Worm (Caenorhabditis elegans) whole organism, L1 larva: ENCODE data around the gene rfc-1.

ENCODE experiments used
- alr-1 ChIP-seq: fragments of 200-800 bp; sonication (Bioruptor generic); optimal IDR thresholded peaks from 2 replicates; lab custom pipeline; 2018; ENCODE audit warnings: borderline replicate concordance, mild to moderate bottlenecking, missing genetic modification characterization, missing compliant biosample characterization
- aly-2 ChIP-seq: fragments of 150-350 bp; optimal IDR thresholded peaks from 2 replicates; lab custom pipeline; 2014; ENCODE audit warnings: missing biosample characterization, missing genetic modification characterization
- elt-3 ChIP-seq, 6 experiments: fragments of 150-350 bp in 1 of 6; sonication (generic microtip); optimal IDR thresholded peaks; 2 replicates each; lab custom pipeline; 2017 to 2018; ENCODE audit warnings: missing biosample characterization in 6 of 6, missing genetic modification characterization in 6 of 6, inconsistent platforms in 1 of 6
- lir-3 ChIP-seq: sonication (generic microtip); optimal IDR thresholded peaks from 2 replicates; lab custom pipeline; 2016; ENCODE audit warnings: mild to moderate bottlenecking, missing genetic modification characterization, moderate library complexity, missing compliant biosample characterization; ENCODE audit not compliant: poor library complexity
- mep-1 ChIP-seq: fragments of 150-350 bp; optimal IDR thresholded peaks from 2 replicates; lab custom pipeline; 2014; ENCODE audit warnings: missing biosample characterization, missing genetic modification characterization
- nhr-237 ChIP-seq: fragments of 150-350 bp; optimal IDR thresholded peaks from 2 replicates; lab custom pipeline; 2014; ENCODE audit warnings: missing biosample characterization, missing genetic modification characterization
- nhr-77 ChIP-seq: fragments of 150-350 bp; optimal IDR thresholded peaks from 2 replicates; lab custom pipeline; 2014; ENCODE audit warnings: missing biosample characterization, missing genetic modification characterization
- rnt-1 ChIP-seq: sonication (generic microtip); optimal IDR thresholded peaks from 2 replicates; lab custom pipeline; 2016; ENCODE audit warnings: mild to moderate bottlenecking, missing genetic modification characterization, moderate library complexity, missing compliant biosample characterization
- snpc-4 ChIP-seq: fragments of 150-350 bp; optimal IDR thresholded peaks from 2 replicates; lab custom pipeline; 2014; ENCODE audit warnings: missing biosample characterization, missing genetic modification characterization
- sptf-1 ChIP-seq: fragments of 150-350 bp; optimal IDR thresholded peaks from 2 replicates; lab custom pipeline; 2014; ENCODE audit warnings: missing biosample characterization, missing genetic modification characterization
- ztf-4 ChIP-seq: fragments of 150-350 bp; optimal IDR thresholded peaks from 2 replicates; lab custom pipeline; 2014; ENCODE audit warnings: missing biosample characterization, missing genetic modification characterization

ce11 chrV:14682870-14683269 is 37.1 kb upstream of the rfc-1 start:
- no peak for TF ChIP-seq sptf-1 (tag; lab: Kevin White, UChicago)
- no peak for TF ChIP-seq lir-3 (tag; lab: Kevin White, UChicago)
- TF ChIP-seq rnt-1 (tag; lab: Kevin White, UChicago): no peak
- TF ChIP-seq elt-3 (tag; optimal IDR thresholded peaks at IDR 0.05; lab: Kevin White, UChicago): no peak
- TF ChIP-seq alr-1 (tag; lab: Kevin White, UChicago): no peak
- TF ChIP-seq nhr-77 (tag; lab: Kevin White, UChicago): no peak
- no peak for TF ChIP-seq aly-2 (tag; lab: Kevin White, UChicago)
- no peak for TF ChIP-seq ztf-4 (tag; lab: Kevin White, UChicago)
- no peak for TF ChIP-seq nhr-237
- TF ChIP-seq snpc-4 (tag; lab: Kevin White, UChicago): no peak
- no peak for TF ChIP-seq mep-1 (tag; lab: Kevin White, UChicago)
